Fruit fly (Drosophila melanogaster) whole organism, embryonic: ENCODE measurements around the gene L2HGDH.

Experiments
- Abd-B ChIP-seq: fragments of 200-800 bp; sonication (Bioruptor generic); optimal IDR thresholded peaks from 2 replicates; lab custom pipeline; 2018; ENCODE audit warnings: missing biosample characterization, mild to moderate bottlenecking, missing genetic modification characterization, moderate library complexity
- Bgb ChIP-seq: fragments of 200-800 bp; sonication (Bioruptor generic); IDR thresholded peaks from 2 replicates; pipeline ENCODE4 v1.3.6; 2022; ENCODE audit warnings: missing biosample characterization, missing genetic modification characterization; ENCODE audit not compliant: partially characterized antibody
- CG10321 ChIP-seq: fragments of 200-800 bp; sonication (Bioruptor generic); IDR thresholded peaks from 2 replicates; pipeline ENCODE4 v1.3.6; 2022; ENCODE audit warnings: missing biosample characterization, missing genetic modification characterization
- CG10431 ChIP-seq: fragments of 200-800 bp; sonication (Bioruptor generic); optimal IDR thresholded peaks from 3 replicates; lab custom pipeline; 2018; ENCODE audit warnings: missing biosample characterization, mild to moderate bottlenecking, missing genetic modification characterization
- CG11093 ChIP-seq: fragments of 200-800 bp; sonication (Bioruptor generic); IDR thresholded peaks from 3 replicates; pipeline ENCODE4 v1.3.6; 2022; ENCODE audit warnings: missing biosample characterization, missing genetic modification characterization
- CG11696 ChIP-seq: fragments of 200-800 bp; sonication (Bioruptor generic); IDR thresholded peaks from 2 replicates; pipeline ENCODE4 v1.3.6; 2022; ENCODE audit warnings: missing biosample characterization, missing genetic modification characterization
- CG11723 ChIP-seq: fragments of 200-800 bp; sonication (Bioruptor generic); optimal IDR thresholded peaks from 2 replicates; lab custom pipeline; 2017; ENCODE audit warnings: missing biosample characterization, mild to moderate bottlenecking, missing genetic modification characterization
- CG1233 ChIP-seq: fragments of 200-800 bp; sonication (Bioruptor generic); optimal IDR thresholded peaks from 4 replicates; lab custom pipeline; 2018; ENCODE audit warnings: missing biosample characterization, mild to moderate bottlenecking, missing genetic modification characterization
- CG13775 ChIP-seq: fragments of 200-800 bp; sonication (Bioruptor generic); optimal IDR thresholded peaks from 3 replicates; lab custom pipeline; 2017; ENCODE audit warnings: missing biosample characterization, mild to moderate bottlenecking, missing genetic modification characterization
- CG17385 ChIP-seq: fragments of 200-800 bp; sonication (Bioruptor generic); optimal IDR thresholded peaks from 3 replicates; lab custom pipeline; 2018; ENCODE audit warnings: missing biosample characterization, mild to moderate bottlenecking, missing genetic modification characterization
- CG2116 ChIP-seq: fragments of 200-800 bp; sonication (Bioruptor generic); optimal IDR thresholded peaks from 3 replicates; lab custom pipeline; 2018; ENCODE audit warnings: missing biosample characterization, mild to moderate bottlenecking, missing genetic modification characterization
- CG2199 ChIP-seq: fragments of 200-800 bp; sonication (Bioruptor generic); IDR thresholded peaks from 3 replicates; pipeline ENCODE4 v1.3.6; 2022; ENCODE audit warnings: missing biosample characterization, missing genetic modification characterization
- CG30020 ChIP-seq: fragments of 200-800 bp; optimal IDR thresholded peaks from 2 replicates; lab custom pipeline; 2019; ENCODE audit warnings: missing biosample characterization, mild to moderate bottlenecking, missing genetic modification characterization, moderate library complexity
- CG32532 ChIP-seq: fragments of 200-800 bp; sonication (Bioruptor generic); IDR thresholded peaks from 2 replicates; pipeline ENCODE4 v1.3.6; 2022; ENCODE audit warnings: missing biosample characterization, missing genetic modification characterization
- CG33557 ChIP-seq: fragments of 200-800 bp; sonication (Bioruptor generic); optimal IDR thresholded peaks from 2 replicates; lab custom pipeline; 2019; ENCODE audit warnings: missing biosample characterization, mild to moderate bottlenecking, missing genetic modification characterization, moderate library complexity
- CG3407 ChIP-seq: fragments of 200-800 bp; sonication (Bioruptor generic); optimal IDR thresholded peaks from 2 replicates; lab custom pipeline; 2018; ENCODE audit warnings: missing biosample characterization, mild to moderate bottlenecking, missing genetic modification characterization
- CG7271 ChIP-seq: fragments of 200-800 bp; sonication (Bioruptor generic); optimal IDR thresholded peaks from 2 replicates; lab custom pipeline; 2018; ENCODE audit warnings: missing biosample characterization, mild to moderate bottlenecking, missing genetic modification characterization, moderate library complexity
- CG7786 ChIP-seq: fragments of 200-800 bp; sonication (Bioruptor generic); optimal IDR thresholded peaks from 2 replicates; lab custom pipeline; 2016; ENCODE audit warnings: missing biosample characterization, missing genetic modification characterization
- CG8290 ChIP-seq, 3 experiments: fragments of 200-800 bp; sonication (Bioruptor generic); optimal IDR thresholded peaks; 2 replicates each; lab custom pipeline; 2016 to 2019; ENCODE audit warnings: missing biosample characterization in 3 of 3, missing genetic modification characterization in 3 of 3, mild to moderate bottlenecking in 2 of 3, moderate library complexity in 1 of 3
- CG8359 ChIP-seq: fragments of 200-800 bp; sonication (Bioruptor generic); optimal IDR thresholded peaks from 2 replicates; lab custom pipeline; 2017; ENCODE audit warnings: missing biosample characterization, mild to moderate bottlenecking, missing genetic modification characterization, borderline replicate concordance
- CG9727 ChIP-seq: fragments of 200-800 bp; sonication (Bioruptor generic); optimal IDR thresholded peaks from 3 replicates; lab custom pipeline; 2017; ENCODE audit warnings: missing biosample characterization, mild to moderate bottlenecking, missing genetic modification characterization
- CG9817 ChIP-seq: fragments of 200-800 bp; sonication (Bioruptor generic); optimal IDR thresholded peaks from 2 replicates; lab custom pipeline; 2018; ENCODE audit warnings: missing biosample characterization, mild to moderate bottlenecking, missing genetic modification characterization, moderate library complexity
- CoRest ChIP-seq: fragments of 200-800 bp; sonication (Bioruptor generic); optimal IDR thresholded peaks from 3 replicates; lab custom pipeline; 2018; ENCODE audit warnings: missing biosample characterization, mild to moderate bottlenecking, missing genetic modification characterization, moderate library complexity
- Jarid2 ChIP-seq: fragments of 200-800 bp; sonication (Bioruptor generic); optimal IDR thresholded peaks from 3 replicates; lab custom pipeline; 2017; ENCODE audit warnings: mild to moderate bottlenecking, missing biosample characterization, missing genetic modification reagents, missing genetic modification characterization
- MTF-1 ChIP-seq: fragments of 200-800 bp; sonication (Bioruptor generic); optimal IDR thresholded peaks from 2 replicates; lab custom pipeline; 2018; ENCODE audit warnings: missing biosample characterization, mild to moderate bottlenecking, missing genetic modification characterization, borderline replicate concordance
- Nf-YA ChIP-seq: fragments of 200-800 bp; sonication (Bioruptor generic); IDR thresholded peaks from 2 replicates; pipeline ENCODE4 v1.3.6; 2022; ENCODE audit warnings: missing biosample characterization, missing genetic modification characterization
- Nf-YB ChIP-seq: fragments of 200-800 bp; sonication (Bioruptor generic); optimal IDR thresholded peaks from 3 replicates; lab custom pipeline; 2019; ENCODE audit warnings: missing biosample characterization, mild to moderate bottlenecking, missing genetic modification characterization, moderate library complexity
- Nf-YC ChIP-seq: fragments of 200-800 bp; optimal IDR thresholded peaks from 3 replicates; lab custom pipeline; 2019; ENCODE audit warnings: missing biosample characterization, mild to moderate bottlenecking, missing genetic modification characterization, moderate library complexity
- ac ChIP-seq: fragments of 200-800 bp; sonication (Bioruptor generic); optimal IDR thresholded peaks from 3 replicates; lab custom pipeline; 2017; ENCODE audit warnings: missing biosample characterization, mild to moderate bottlenecking, missing genetic modification characterization
- bbx ChIP-seq: fragments of 200-800 bp; sonication (Bioruptor generic); IDR thresholded peaks from 2 replicates; pipeline ENCODE4 v1.3.6; 2022; ENCODE audit warnings: missing biosample characterization, missing genetic modification characterization; ENCODE audit not compliant: partially characterized antibody
- caup ChIP-seq: fragments of 200-800 bp; sonication (Bioruptor generic); optimal IDR thresholded peaks from 3 replicates; lab custom pipeline; 2017; ENCODE audit warnings: missing biosample characterization, mild to moderate bottlenecking, missing genetic modification characterization, moderate library complexity; ENCODE audit not compliant: severe bottlenecking
- ci ChIP-seq: fragments of 200-800 bp; sonication (Bioruptor generic); IDR thresholded peaks from 3 replicates; pipeline ENCODE4 v1.3.6; 2022; ENCODE audit warnings: missing biosample characterization, missing genetic modification characterization
- dmrt11E ChIP-seq: fragments of 200-800 bp; sonication (Bioruptor generic); optimal IDR thresholded peaks from 3 replicates; lab custom pipeline; 2018; ENCODE audit warnings: missing biosample characterization, mild to moderate bottlenecking, missing genetic modification characterization, moderate library complexity
- ewg ChIP-seq: fragments of 200-800 bp; sonication (Bioruptor generic); optimal IDR thresholded peaks from 3 replicates; lab custom pipeline; 2017; ENCODE audit warnings: mild to moderate bottlenecking, missing biosample characterization, missing genetic modification reagents, missing genetic modification characterization
- fd102C ChIP-seq: fragments of 200-800 bp; sonication (Bioruptor generic); optimal IDR thresholded peaks from 2 replicates; lab custom pipeline; 2018; ENCODE audit warnings: missing biosample characterization, mild to moderate bottlenecking, missing genetic modification characterization, moderate library complexity
- gsb-n ChIP-seq: fragments of 200-800 bp; sonication (Bioruptor generic); optimal IDR thresholded peaks from 3 replicates; lab custom pipeline; 2018; ENCODE audit warnings: missing biosample characterization, mild to moderate bottlenecking, missing genetic modification characterization
- kni ChIP-seq: fragments of 200-800 bp; sonication (Bioruptor generic); optimal IDR thresholded peaks from 3 replicates; lab custom pipeline; 2017; ENCODE audit warnings: mild to moderate bottlenecking, missing biosample characterization, missing genetic modification reagents, missing genetic modification characterization
- lilli ChIP-seq: fragments of 200-800 bp; sonication (Bioruptor generic); optimal IDR thresholded peaks from 3 replicates; lab custom pipeline; 2016; ENCODE audit warnings: missing biosample characterization, missing genetic modification characterization
- mam ChIP-seq: fragments of 200-800 bp; sonication (Bioruptor generic); optimal IDR thresholded peaks from 3 replicates; lab custom pipeline; 2016; ENCODE audit warnings: missing biosample characterization, missing genetic modification characterization
- nau ChIP-seq: fragments of 200-800 bp; sonication (Bioruptor generic); optimal IDR thresholded peaks from 3 replicates; lab custom pipeline; 2017; ENCODE audit warnings: missing biosample characterization, mild to moderate bottlenecking, missing genetic modification characterization, missing genetic modification reagents
- onecut ChIP-seq: fragments of 200-800 bp; sonication (Bioruptor generic); IDR thresholded peaks from 2 replicates; pipeline ENCODE4 v1.3.6; 2022; ENCODE audit warnings: missing biosample characterization, missing genetic modification characterization
- p53 ChIP-seq: fragments of 200-800 bp; sonication (Bioruptor generic); optimal IDR thresholded peaks from 2 replicates; lab custom pipeline; 2016; ENCODE audit warnings: missing biosample characterization, missing genetic modification characterization
- phol ChIP-seq: fragments of 200-800 bp; sonication (Bioruptor generic); optimal IDR thresholded peaks from 3 replicates; lab custom pipeline; 2018; ENCODE audit warnings: missing biosample characterization, mild to moderate bottlenecking, missing genetic modification characterization, moderate library complexity
- tna ChIP-seq: fragments of 200-800 bp; sonication (Bioruptor generic); IDR thresholded peaks from 2 replicates; pipeline ENCODE4 v1.3.6; 2022; ENCODE audit warnings: missing biosample characterization, missing genetic modification characterization; ENCODE audit not compliant: partially characterized antibody
- trem ChIP-seq: fragments of 200-800 bp; optimal IDR thresholded peaks from 3 replicates; lab custom pipeline; 2019; ENCODE audit warnings: missing biosample characterization, mild to moderate bottlenecking, missing genetic modification characterization, moderate library complexity
- ttk ChIP-seq: fragments of 200-800 bp; sonication (Bioruptor generic); IDR thresholded peaks from 2 replicates; pipeline ENCODE4 v2.1.2; 2022; ENCODE audit warnings: missing biosample characterization, missing genetic modification characterization
- twi ChIP-seq: fragments of 200-800 bp; optimal IDR thresholded peaks from 2 replicates; lab custom pipeline; 2019; ENCODE audit warnings: missing biosample characterization, mild to moderate bottlenecking, missing genetic modification characterization, moderate library complexity
- z ChIP-seq: fragments of 200-800 bp; sonication (Bioruptor generic); IDR thresholded peaks from 3 replicates; pipeline ENCODE4 v1.3.6; 2022; ENCODE audit warnings: missing biosample characterization, missing genetic modification characterization

The L2HGDH gene

DNA sequence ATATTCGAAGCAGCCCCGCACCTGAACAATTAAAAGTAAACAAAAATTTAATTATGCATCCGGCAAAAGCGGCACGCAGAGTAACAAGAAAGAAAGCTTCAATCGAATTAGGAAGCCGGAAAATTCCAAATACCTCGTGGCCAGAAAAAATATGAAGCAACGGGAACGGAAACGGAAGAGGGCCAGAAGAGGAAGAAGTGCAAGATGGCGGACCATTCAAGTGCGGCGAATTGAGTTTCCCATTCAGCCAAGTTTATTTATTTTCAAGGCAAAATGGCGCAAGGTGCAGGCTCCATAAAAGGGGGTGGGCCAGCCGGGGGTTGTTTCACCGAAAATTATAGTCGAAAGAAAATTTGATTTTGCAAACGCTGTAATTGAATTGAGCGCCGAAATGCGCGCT lies 39.7 kb downstream of the L2HGDH start (continued):
- TF ChIP-seq MTF-1 (GFP tag; lab: Kevin White, UChicago), result peak; percentile 46
- no peak for TF ChIP-seq tna (GFP tag; lab: Robert Waterston, UW)
- TF ChIP-seq CG10321 (GFP tag; lab: Robert Waterston, UW), result no peak
- 0 out of 3 replicates have a peak, but pooled peaks have one; percentile 25 for TF ChIP-seq CG11093
- TF ChIP-seq Jarid2 (GFP tag; lab: Kevin White, UChicago), result peak; percentile 27
- peak; percentile 9 for TF ChIP-seq CoRest (tag; lab: Kevin White, UChicago)
- TF ChIP-seq Nf-YC (tag; lab: Kevin White, UChicago), result peak; percentile 9
- peak; percentile 3 for TF ChIP-seq CG2116 (GFP tag; lab: Kevin White, UChicago)
- no peak for TF ChIP-seq bbx (GFP tag; lab: Robert Waterston, UW)
- 0 out of 2 replicates have a peak, but pooled peaks have one; percentile 20 for TF ChIP-seq Nf-YA
- TF ChIP-seq phol (tag; lab: Kevin White, UChicago), result peak; percentile 84
- TF ChIP-seq CG11696 (GFP tag; lab: Robert Waterston, UW), result no peak
- peak; percentile 15 for TF ChIP-seq CG1233 (GFP tag; lab: Kevin White, UChicago)
- TF ChIP-seq ewg (GFP tag; lab: Kevin White, UChicago), result peak; percentile 1
- peak; percentile 59 for TF ChIP-seq CG17385
- peak; percentile 34 for TF ChIP-seq CG13775 (GFP tag; lab: Kevin White, UChicago)
- TF ChIP-seq Nf-YB (GFP tag; lab: Kevin White, UChicago), result peak; percentile 34
- no peak for TF ChIP-seq Abd-B (GFP tag; lab: Kevin White, UChicago)
- peak; percentile 71 for TF ChIP-seq ac (GFP tag; lab: Kevin White, UChicago)
- TF ChIP-seq lilli (GFP tag; lab: Kevin White, UChicago), result no peak
- TF ChIP-seq mam, result no peak
- TF ChIP-seq kni (GFP tag; lab: Kevin White, UChicago), result peak; percentile 38
- no peak for TF ChIP-seq caup (GFP tag; lab: Kevin White, UChicago)
- TF ChIP-seq CG7786 (GFP tag; lab: Kevin White, UChicago), result no peak
- peak; percentile 11 for TF ChIP-seq twi (tag; lab: Kevin White, UChicago)
- TF ChIP-seq CG7271 (tag; lab: Kevin White, UChicago), result peak; percentile 82
- TF ChIP-seq onecut, result peak; percentile 18; the same call in 1 of the 2 replicates
- TF ChIP-seq CG3407 (GFP tag; lab: Kevin White, UChicago), result peak; percentile 10
- TF ChIP-seq z (GFP tag; lab: Robert Waterston, UW), result 0 out of 3 replicates have a peak, but pooled peaks have one; percentile 27
- 0 out of 2 replicates have a peak, but pooled peaks have one; percentile 17 for TF ChIP-seq ttk (GFP tag; lab: Robert Waterston, UW)
- TF ChIP-seq gsb-n (tag; lab: Kevin White, UChicago), result peak; percentile 40
- TF ChIP-seq fd102C (GFP tag; lab: Kevin White, UChicago), result peak; percentile 59
- peak; percentile 5 for TF ChIP-seq CG8359 (GFP tag; lab: Kevin White, UChicago)
- no peak for TF ChIP-seq CG8290 (GFP tag; optimal IDR thresholded peaks at IDR 0.05; lab: Kevin White, UChicago)
- peak in 1 of 2 experiments; percentile 32 for TF ChIP-seq CG8290 (tag; optimal IDR thresholded peaks at IDR 0.05; lab: Kevin White, UChicago)
- no peak for TF ChIP-seq CG9817
- peak; percentile 6 for TF ChIP-seq trem (tag; lab: Kevin White, UChicago)
- no peak for TF ChIP-seq Bgb (GFP tag; lab: Robert Waterston, UW)
- peak; percentile 44; the same call in 1 of the 3 replicates for TF ChIP-seq ci (GFP tag; lab: Robert Waterston, UW)
- no peak for TF ChIP-seq p53
- TF ChIP-seq CG11723 (GFP tag; lab: Kevin White, UChicago), result peak; percentile 0
- TF ChIP-seq CG32532 (GFP tag; lab: Robert Waterston, UW), result no peak
- TF ChIP-seq CG30020 (tag; lab: Kevin White, UChicago), result no peak
- peak; percentile 23 for TF ChIP-seq dmrt11E (tag; lab: Kevin White, UChicago)
- TF ChIP-seq CG10431 (GFP tag; lab: Kevin White, UChicago), result peak; percentile 33
- no peak for TF ChIP-seq CG2199 (GFP tag; lab: Robert Waterston, UW)
- peak; percentile 5 for TF ChIP-seq nau (GFP tag; lab: Kevin White, UChicago)
- TF ChIP-seq CG9727 (GFP tag; lab: Kevin White, UChicago), result peak; percentile 41
- TF ChIP-seq CG33557 (GFP tag; lab: Kevin White, UChicago), result peak; percentile 59
